Worm (Caenorhabditis elegans) whole organism, mixed stage, embryonic: ENCODE results near the gene F08G2.8.

Experiments
- M03D4.4 ChIP-seq: sonication (generic microtip); optimal IDR thresholded peaks from 2 replicates; lab custom pipeline; 2017; ENCODE audit warnings: mild to moderate bottlenecking, missing genetic modification characterization, missing compliant biosample characterization
- ceh-43 ChIP-seq: fragments of 200-800 bp; sonication (Bioruptor generic); optimal IDR thresholded peaks from 2 replicates; lab custom pipeline; 2018; ENCODE audit warnings: mild to moderate bottlenecking, missing genetic modification characterization, moderate library complexity, missing compliant biosample characterization
- flh-1 ChIP-seq: fragments of 200-800 bp; sonication (Bioruptor generic); optimal IDR thresholded peaks from 2 replicates; lab custom pipeline; 2018; ENCODE audit warnings: mild to moderate bottlenecking, missing genetic modification characterization, moderate library complexity, missing compliant biosample characterization
- lin-13 ChIP-seq: fragments of 150-350 bp; optimal IDR thresholded peaks from 2 replicates; lab custom pipeline; 2014; ENCODE audit warnings: missing biosample characterization, missing genetic modification characterization
- nhr-237 ChIP-seq: fragments of 150-350 bp; optimal IDR thresholded peaks from 2 replicates; lab custom pipeline; 2014; ENCODE audit warnings: missing biosample characterization, missing genetic modification characterization
- nhr-28 ChIP-seq: fragments of 150-350 bp; optimal IDR thresholded peaks from 2 replicates; lab custom pipeline; 2014; ENCODE audit warnings: missing biosample characterization, missing genetic modification characterization
- nhr-76 ChIP-seq: sonication (generic microtip); optimal IDR thresholded peaks from 2 replicates; lab custom pipeline; 2017; ENCODE audit warnings: missing biosample characterization, missing genetic modification characterization
- pha-4 ChIP-seq: fragments of 150-350 bp; optimal IDR thresholded peaks from 2 replicates; lab custom pipeline; 2018; ENCODE audit warnings: missing biosample characterization, missing genetic modification reagents, missing genetic modification characterization
- snpc-4 ChIP-seq: fragments of 150-350 bp; optimal IDR thresholded peaks from 2 replicates; lab custom pipeline; 2014; ENCODE audit warnings: missing biosample characterization, missing genetic modification characterization
- unc-39 ChIP-seq: fragments of 150-350 bp; optimal IDR thresholded peaks from 2 replicates; lab custom pipeline; 2014; ENCODE audit warnings: missing biosample characterization, missing genetic modification characterization
- unc-62 ChIP-seq: fragments of 150-350 bp; optimal IDR thresholded peaks from 2 replicates; lab custom pipeline; 2014; ENCODE audit warnings: missing biosample characterization, missing genetic modification reagents, missing genetic modification characterization
- ztf-11 ChIP-seq: fragments of 150-350 bp; optimal IDR thresholded peaks from 2 replicates; lab custom pipeline; 2014; ENCODE audit warnings: missing biosample characterization, missing genetic modification characterization

ce11 chrII:13899777-13900176 is 47.7 kb downstream of the F08G2.8 start:
- no peak for TF ChIP-seq snpc-4 (tag; lab: Kevin White, UChicago)
- TF ChIP-seq M03D4.4 (tag; lab: Kevin White, UChicago), result no peak
- no peak for TF ChIP-seq unc-39 (tag; lab: Kevin White, UChicago)
- TF ChIP-seq nhr-237 (tag; lab: Kevin White, UChicago), result no peak
- TF ChIP-seq ceh-43 (GFP tag; lab: Kevin White, UChicago), result no peak
- TF ChIP-seq nhr-28 (tag; lab: Kevin White, UChicago), result no peak
- TF ChIP-seq pha-4 (tag; lab: Kevin White, UChicago), result no peak
- no peak for TF ChIP-seq unc-62 (GFP tag; lab: Kevin White, UChicago)
- TF ChIP-seq lin-13 (tag; lab: Kevin White, UChicago), result no peak
- TF ChIP-seq ztf-11 (tag; lab: Kevin White, UChicago), result no peak
- no peak for TF ChIP-seq flh-1 (GFP tag; lab: Kevin White, UChicago)
- no peak for TF ChIP-seq nhr-76 (tag; lab: Kevin White, UChicago)
